Fruit fly (Drosophila melanogaster): ENCODE data around the gene CG6428.
"Not testable (repeated sequence)": the region's sequence is repeated elsewhere in the genome, so short reads cannot be mapped to it uniquely, and the experiment has no call there.

dm6 chrX:3940547-3940946 is 27.9 kb downstream of the CG6428 start, which contains the start of gene Gem4b:
- TF ChIP-seq cic (GFP tag; optimal IDR thresholded peaks at IDR 0.05); CG5204 (GFP tag; optimal IDR thresholded peaks at IDR 0.05); bab1 (GFP tag; optimal IDR thresholded peaks at IDR 0.05); cnc (optimal IDR thresholded peaks at IDR 0.05); CG14711 (tag; optimal IDR thresholded peaks at IDR 0.05): not testable (repeated sequence)
